Fruit fly (Drosophila melanogaster) whole organism, embryonic: Measurements from ENCODE around the gene CG42237.
A peak's percentile ranks its signal among the peaks of the same experiment; 100 is the strongest.

Experiments used
- Antp ChIP-seq: fragments of 200-800 bp; sonication (Bioruptor generic); optimal IDR thresholded peaks from 3 replicates; lab custom pipeline; 2016; ENCODE audit warnings: missing biosample characterization, missing genetic modification characterization
- Bdp1 ChIP-seq: fragments of 200-800 bp; sonication (Bioruptor generic); optimal IDR thresholded peaks from 3 replicates; lab custom pipeline; 2016; ENCODE audit warnings: missing biosample characterization, missing genetic modification characterization
- Bgb ChIP-seq: fragments of 200-800 bp; sonication (Bioruptor generic); IDR thresholded peaks from 2 replicates; pipeline ENCODE4 v1.3.6; 2022; ENCODE audit warnings: missing biosample characterization, missing genetic modification characterization; ENCODE audit not compliant: partially characterized antibody
- BtbVII ChIP-seq: fragments of 200-800 bp; sonication (Bioruptor generic); optimal IDR thresholded peaks from 3 replicates; lab custom pipeline; 2017; ENCODE audit warnings: missing biosample characterization, mild to moderate bottlenecking, missing genetic modification characterization
- CG1024 ChIP-seq: fragments of 200-800 bp; sonication (Bioruptor generic); IDR thresholded peaks from 2 replicates; pipeline ENCODE4 v1.3.6; 2022; ENCODE audit warnings: missing biosample characterization, missing genetic modification characterization
- CG10959 ChIP-seq: fragments of 200-800 bp; sonication (Bioruptor generic); IDR thresholded peaks from 2 replicates; pipeline ENCODE4 v1.3.6; 2022; ENCODE audit warnings: missing biosample characterization, missing genetic modification characterization
- CG11456 ChIP-seq: fragments of 200-800 bp; sonication (Bioruptor generic); IDR thresholded peaks from 3 replicates; pipeline ENCODE4 v1.3.6; 2022; ENCODE audit warnings: missing biosample characterization, missing genetic modification characterization
- CG12104 ChIP-seq: fragments of 200-800 bp; sonication (Bioruptor generic); optimal IDR thresholded peaks from 3 replicates; lab custom pipeline; 2016; ENCODE audit warnings: missing biosample characterization, missing genetic modification characterization
- CG12155 ChIP-seq: fragments of 200-800 bp; sonication (Bioruptor generic); optimal IDR thresholded peaks from 3 replicates; lab custom pipeline; 2016; ENCODE audit warnings: missing biosample characterization, missing genetic modification characterization
- CG13775 ChIP-seq: fragments of 200-800 bp; sonication (Bioruptor generic); optimal IDR thresholded peaks from 3 replicates; lab custom pipeline; 2017; ENCODE audit warnings: missing biosample characterization, mild to moderate bottlenecking, missing genetic modification characterization
- CG15514 ChIP-seq: fragments of 200-800 bp; sonication (Bioruptor generic); optimal IDR thresholded peaks from 3 replicates; lab custom pipeline; 2017; ENCODE audit warnings: missing biosample characterization, missing genetic modification characterization, mild to moderate bottlenecking, moderate library complexity, missing genetic modification reagents
- CG16779 ChIP-seq: fragments of 200-800 bp; sonication (Bioruptor generic); IDR thresholded peaks from 2 replicates; pipeline ENCODE4 v1.3.6; 2022; ENCODE audit warnings: missing biosample characterization, missing genetic modification characterization
- CG18476 ChIP-seq: fragments of 200-800 bp; sonication (Bioruptor generic); optimal IDR thresholded peaks from 2 replicates; lab custom pipeline; 2016; ENCODE audit warnings: missing biosample characterization, mild to moderate bottlenecking, missing genetic modification characterization
- CG2875 ChIP-seq: fragments of 200-800 bp; sonication (Bioruptor generic); optimal IDR thresholded peaks from 2 replicates; lab custom pipeline; 2017; ENCODE audit warnings: missing biosample characterization, mild to moderate bottlenecking, missing genetic modification characterization, missing genetic modification reagents
- CG30403 ChIP-seq: fragments of 200-800 bp; sonication (Bioruptor generic); optimal IDR thresholded peaks from 3 replicates; lab custom pipeline; 2016; ENCODE audit warnings: missing biosample characterization, missing genetic modification characterization
- CG31224 ChIP-seq: fragments of 200-800 bp; sonication (Bioruptor generic); IDR thresholded peaks from 2 replicates; pipeline ENCODE4 v1.3.6; 2022; ENCODE audit warnings: missing biosample characterization, missing genetic modification characterization
- CG34376 ChIP-seq: fragments of 200-800 bp; sonication (Bioruptor generic); optimal IDR thresholded peaks from 2 replicates; lab custom pipeline; 2018; ENCODE audit warnings: missing biosample characterization, mild to moderate bottlenecking, missing genetic modification characterization
- CG5245 ChIP-seq: fragments of 200-800 bp; sonication (Bioruptor generic); optimal IDR thresholded peaks from 3 replicates; lab custom pipeline; 2016; ENCODE audit warnings: missing biosample characterization, missing genetic modification characterization
- CG6254 ChIP-seq: fragments of 200-800 bp; sonication (Bioruptor generic); optimal IDR thresholded peaks from 3 replicates; lab custom pipeline; 2017; ENCODE audit warnings: mild to moderate bottlenecking, missing biosample characterization, missing genetic modification reagents, missing genetic modification characterization
- CG6765 ChIP-seq: fragments of 200-800 bp; sonication (Bioruptor generic); optimal IDR thresholded peaks from 3 replicates; lab custom pipeline; 2017; ENCODE audit warnings: missing biosample characterization, mild to moderate bottlenecking, missing genetic modification characterization
- CG7839 ChIP-seq: fragments of 200-800 bp; sonication (Bioruptor generic); optimal IDR thresholded peaks from 3 replicates; lab custom pipeline; 2018; ENCODE audit warnings: missing biosample characterization, mild to moderate bottlenecking, missing genetic modification characterization, moderate library complexity
- CG7963 ChIP-seq: fragments of 200-800 bp; sonication (Bioruptor generic); IDR thresholded peaks from 3 replicates; pipeline ENCODE4 v1.3.6; 2022; ENCODE audit warnings: missing biosample characterization, missing genetic modification characterization; ENCODE audit not compliant: partially characterized antibody
- CG8089 ChIP-seq: fragments of 200-800 bp; sonication (Bioruptor generic); optimal IDR thresholded peaks from 3 replicates; lab custom pipeline; 2016; ENCODE audit warnings: missing biosample characterization, missing genetic modification characterization
- CG9215 ChIP-seq: fragments of 200-800 bp; sonication (Bioruptor generic); IDR thresholded peaks from 2 replicates; pipeline ENCODE4 v1.3.6; 2022; ENCODE audit warnings: missing biosample characterization, missing genetic modification characterization
- CG9727 ChIP-seq: fragments of 200-800 bp; sonication (Bioruptor generic); optimal IDR thresholded peaks from 3 replicates; lab custom pipeline; 2017; ENCODE audit warnings: missing biosample characterization, mild to moderate bottlenecking, missing genetic modification characterization
- CG9817 ChIP-seq: fragments of 200-800 bp; sonication (Bioruptor generic); optimal IDR thresholded peaks from 2 replicates; lab custom pipeline; 2018; ENCODE audit warnings: missing biosample characterization, mild to moderate bottlenecking, missing genetic modification characterization, moderate library complexity
- Ets65A ChIP-seq: fragments of 200-800 bp; sonication (Bioruptor generic); peaks from one replicate; lab custom pipeline; 2016; ENCODE audit warnings: missing biosample characterization, missing genetic modification characterization
- Fer3 ChIP-seq: fragments of 200-800 bp; sonication (Bioruptor generic); optimal IDR thresholded peaks from 2 replicates; lab custom pipeline; 2018; ENCODE audit warnings: missing biosample characterization, mild to moderate bottlenecking, missing genetic modification characterization, moderate library complexity
- GATAe ChIP-seq: fragments of 200-800 bp; sonication (Bioruptor generic); conservative IDR thresholded peaks from 2 replicates; pipeline ENCODE4 v1.3.6; 2022; ENCODE audit warnings: missing biosample characterization, missing genetic modification characterization
- Hr39 ChIP-seq: fragments of >200 bp; optimal IDR thresholded peaks from 2 replicates; lab custom pipeline; 2017
- Nf-YC ChIP-seq: fragments of 200-800 bp; optimal IDR thresholded peaks from 3 replicates; lab custom pipeline; 2019; ENCODE audit warnings: missing biosample characterization, mild to moderate bottlenecking, missing genetic modification characterization, moderate library complexity
- Ptx1 ChIP-seq: fragments of 200-800 bp; sonication (Bioruptor generic); IDR thresholded peaks from 2 replicates; pipeline ENCODE4 v1.3.6; 2022; ENCODE audit warnings: missing biosample characterization, missing genetic modification characterization
- Sry-δ ChIP-seq: fragments of 200-800 bp; sonication (Bioruptor generic); optimal IDR thresholded peaks from 2 replicates; lab custom pipeline; 2016; ENCODE audit warnings: missing biosample characterization, missing genetic modification characterization
- Stat92E ChIP-seq, 3 experiments: fragments of >200 bp in 2 of 3; fragments of 200-800 bp in 1 of 3; sonication (Bioruptor generic) in 1 of 3; optimal IDR thresholded peaks; 2 replicates each; lab custom pipeline; 2017 to 2019; ENCODE audit warnings: missing biosample characterization in 3 of 3, missing genetic modification characterization in 3 of 3, mild to moderate bottlenecking in 1 of 3, moderate library complexity in 1 of 3
- ab ChIP-seq: fragments of 200-800 bp; sonication (Bioruptor generic); optimal IDR thresholded peaks from 2 replicates; lab custom pipeline; 2016; ENCODE audit warnings: missing biosample characterization, missing genetic modification characterization
- cg ChIP-seq: fragments of 200-800 bp; sonication (Bioruptor generic); optimal IDR thresholded peaks from 3 replicates; lab custom pipeline; 2019; ENCODE audit warnings: missing biosample characterization, mild to moderate bottlenecking, missing genetic modification characterization, moderate library complexity
- dmrt99B ChIP-seq: fragments of 200-800 bp; sonication (Bioruptor generic); optimal IDR thresholded peaks from 2 replicates; lab custom pipeline; 2018; ENCODE audit warnings: missing biosample characterization, mild to moderate bottlenecking, missing genetic modification characterization, moderate library complexity
- ems ChIP-seq: fragments of 200-800 bp; sonication (Bioruptor generic); optimal IDR thresholded peaks from 3 replicates; lab custom pipeline; 2016; ENCODE audit warnings: missing biosample characterization, missing genetic modification characterization
- ewg ChIP-seq: fragments of 200-800 bp; sonication (Bioruptor generic); optimal IDR thresholded peaks from 3 replicates; lab custom pipeline; 2017; ENCODE audit warnings: mild to moderate bottlenecking, missing biosample characterization, missing genetic modification reagents, missing genetic modification characterization
- grn ChIP-seq: fragments of 200-800 bp; sonication (Bioruptor generic); optimal IDR thresholded peaks from 3 replicates; lab custom pipeline; 2017; ENCODE audit warnings: missing biosample characterization, missing genetic modification characterization
- jigr1 ChIP-seq: fragments of 200-800 bp; sonication (Bioruptor generic); IDR thresholded peaks from 3 replicates; pipeline ENCODE4 v1.3.6; 2022; ENCODE audit warnings: missing biosample characterization, missing genetic modification characterization
- kay ChIP-seq: fragments of 200-800 bp; sonication (Bioruptor generic); optimal IDR thresholded peaks from 2 replicates; lab custom pipeline; 2016; ENCODE audit warnings: missing biosample characterization, missing genetic modification characterization
- luna ChIP-seq: fragments of 200-800 bp; sonication (Bioruptor generic); optimal IDR thresholded peaks from 2 replicates; lab custom pipeline; 2016; ENCODE audit warnings: missing biosample characterization, missing genetic modification characterization
- nmo ChIP-seq: fragments of 200-800 bp; sonication (Bioruptor generic); optimal IDR thresholded peaks from 2 replicates; lab custom pipeline; 2018; ENCODE audit warnings: missing biosample characterization, mild to moderate bottlenecking, missing genetic modification characterization, moderate library complexity
- otp ChIP-seq: fragments of 200-800 bp; sonication (Bioruptor generic); IDR thresholded peaks from 3 replicates; pipeline ENCODE4, ENCODE4 v1.3.6; 2022; ENCODE audit warnings: missing biosample characterization, missing genetic modification characterization
- pb ChIP-seq: fragments of 200-800 bp; sonication (Bioruptor generic); optimal IDR thresholded peaks from 3 replicates; lab custom pipeline; 2016; ENCODE audit warnings: missing biosample characterization, missing genetic modification characterization
- pho ChIP-seq: fragments of 200-800 bp; sonication (Bioruptor generic); optimal IDR thresholded peaks from 2 replicates; lab custom pipeline; 2016; ENCODE audit warnings: missing biosample characterization, missing genetic modification characterization
- sc ChIP-seq, 3 experiments: fragments of >200 bp in 2 of 3; fragments of 200-800 bp in 1 of 3; sonication (Bioruptor generic) in 1 of 3; optimal IDR thresholded peaks; 2 replicates in 2 of 3; 3 replicates in 1 of 3; lab custom pipeline; 2017; ENCODE audit warnings: mild to moderate bottlenecking in 1 of 3, missing biosample characterization in 1 of 3, missing genetic modification characterization in 1 of 3, missing genetic modification reagents in 1 of 3
- slp2 ChIP-seq: fragments of 200-800 bp; sonication (Bioruptor generic); optimal IDR thresholded peaks from 2 replicates; lab custom pipeline; 2016; ENCODE audit warnings: missing biosample characterization, missing genetic modification characterization
- stwl ChIP-seq: fragments of 200-800 bp; sonication (Bioruptor generic); optimal IDR thresholded peaks from 3 replicates; lab custom pipeline; 2018; ENCODE audit warnings: missing biosample characterization, mild to moderate bottlenecking, missing genetic modification characterization, moderate library complexity
- tin ChIP-seq: fragments of 200-800 bp; sonication (Bioruptor generic); optimal IDR thresholded peaks from 3 replicates; lab custom pipeline; 2016; ENCODE audit warnings: missing biosample characterization, missing genetic modification characterization
- wdn ChIP-seq: fragments of 200-800 bp; sonication (Bioruptor generic); IDR thresholded peaks from 2 replicates; pipeline ENCODE4 v1.3.6; 2022; ENCODE audit warnings: missing biosample characterization, missing genetic modification characterization
- wor ChIP-seq: fragments of 200-800 bp; sonication (Bioruptor generic); IDR thresholded peaks from 2 replicates; pipeline ENCODE4 v1.3.6; 2022; ENCODE audit warnings: missing biosample characterization, missing genetic modification characterization

Gene CG42237

dm6 chrX:13134811-13135210 is 19.9 kb downstream of the CG42237 start (continued):
- no peak for TF ChIP-seq CG6254
- TF ChIP-seq Sry-δ (GFP tag; lab: Kevin White, UChicago): no peak
- TF ChIP-seq CG10959 (GFP tag; lab: Robert Waterston, UW): no peak
- TF ChIP-seq CG9727 (GFP tag; lab: Kevin White, UChicago): no peak
- TF ChIP-seq CG8089 (GFP tag; lab: Kevin White, UChicago): no peak
- TF ChIP-seq Bdp1: no peak
- TF ChIP-seq pb (GFP tag; lab: Kevin White, UChicago): no peak
- no peak for TF ChIP-seq wdn (GFP tag; lab: Robert Waterston, UW)
- no peak for TF ChIP-seq CG9817 (tag; lab: Kevin White, UChicago)
- no peak for TF ChIP-seq CG30403
- no peak for TF ChIP-seq dmrt99B
- TF ChIP-seq pho (GFP tag; lab: Kevin White, UChicago): no peak
- TF ChIP-seq CG34376 (GFP tag; lab: Kevin White, UChicago): no peak
- TF ChIP-seq jigr1 (GFP tag; lab: Robert Waterston, UW): no peak
- TF ChIP-seq cg (GFP tag; lab: Kevin White, UChicago): no peak
- TF ChIP-seq Bgb (GFP tag; lab: Robert Waterston, UW): 0 out of 2 replicates have a peak, but pooled peaks have one; percentile 29
- no peak for TF ChIP-seq CG11456 (GFP tag; lab: Robert Waterston, UW)
- peak; percentile 47 for TF ChIP-seq CG18476
- no peak for TF ChIP-seq CG1024 (GFP tag; lab: Robert Waterston, UW)
- no peak for TF ChIP-seq wor (GFP tag; lab: Robert Waterston, UW)
- no peak for TF ChIP-seq Ets65A (GFP tag; lab: Kevin White, UChicago)
- no peak for TF ChIP-seq BtbVII
- TF ChIP-seq CG12104 (GFP tag; lab: Kevin White, UChicago): no peak
- TF ChIP-seq CG31224 (GFP tag; lab: Robert Waterston, UW): no peak
- no peak for TF ChIP-seq GATAe (GFP tag; lab: Robert Waterston, UW)
- TF ChIP-seq ems (GFP tag; lab: Kevin White, UChicago): no peak
- TF ChIP-seq stwl (tag; lab: Kevin White, UChicago): peak; percentile 25
- TF ChIP-seq slp2 (GFP tag; lab: Kevin White, UChicago): no peak
- TF ChIP-seq ab (GFP tag; lab: Kevin White, UChicago): no peak
- no peak for TF ChIP-seq CG5245 (GFP tag; lab: Kevin White, UChicago)
- no peak for TF ChIP-seq CG16779 (GFP tag; lab: Robert Waterston, UW)
- no peak for TF ChIP-seq CG2875 (GFP tag; lab: Kevin White, UChicago)
- no peak for TF ChIP-seq CG13775
- no peak for TF ChIP-seq luna
- TF ChIP-seq Ptx1: no peak
- no peak for TF ChIP-seq Hr39 (lab: Kevin White, UChicago)
- no peak for TF ChIP-seq sc (optimal IDR thresholded peaks at IDR 0.05; lab: Kevin White, UChicago)
- no peak for TF ChIP-seq sc (GFP tag; optimal IDR thresholded peaks at IDR 0.05; lab: Kevin White, UChicago)

dm6 chrX:13135702-13136101 is 20.8 kb downstream of the CG42237 start:
- TF ChIP-seq CG7839 (tag; lab: Kevin White, UChicago) (peak; percentile 62), grn (GFP tag; lab: Kevin White, UChicago) (no peak), slp2 (GFP tag; lab: Kevin White, UChicago) (no peak), nmo (GFP tag; lab: Kevin White, UChicago) (peak; percentile 53), CG12155 (GFP tag; lab: Kevin White, UChicago) (peak; percentile 29), Stat92E (GFP tag; optimal IDR thresholded peaks at IDR 0.05; lab: Kevin White, UChicago) (no peak), CG15514 (GFP tag; lab: Kevin White, UChicago) (peak; percentile 35), otp (peak; percentile 54; the same call in 1 of the 3 replicates), CG9215 (GFP tag; lab: Robert Waterston, UW) (no peak), Nf-YC (tag; lab: Kevin White, UChicago) (no peak), CG7963 (GFP tag; lab: Robert Waterston, UW) (no peak), tin (GFP tag; lab: Kevin White, UChicago) (peak; percentile 56), ewg (peak; percentile 34), kay (peak; percentile 19), Fer3 (tag; lab: Kevin White, UChicago) (peak; percentile 45), Sry-δ (GFP tag; lab: Kevin White, UChicago) (peak; percentile 8), Antp (GFP tag; lab: Kevin White, UChicago) (peak; percentile 40), CG6765 (GFP tag; lab: Kevin White, UChicago) (no peak)
